Worm (Caenorhabditis elegans) whole organism, L2 larva: ENCODE measurements around the gene zig-3.

ENCODE experiments used
- F13H6.1 ChIP-seq: sonication (generic microtip); optimal IDR thresholded peaks from 2 replicates; lab custom pipeline; 2016; ENCODE audit warnings: missing genetic modification characterization, missing compliant biosample characterization
- ZK546.5 ChIP-seq: sonication (generic microtip); optimal IDR thresholded peaks from 2 replicates; lab custom pipeline; 2017; ENCODE audit warnings: missing biosample characterization, missing genetic modification characterization
- aly-2 ChIP-seq: fragments of 150-350 bp; optimal IDR thresholded peaks from 2 replicates; lab custom pipeline; 2014; ENCODE audit warnings: missing biosample characterization, missing genetic modification characterization
- ceh-16 ChIP-seq: fragments of 150-350 bp; optimal IDR thresholded peaks from 2 replicates; lab custom pipeline; 2014; ENCODE audit warnings: missing biosample characterization, missing genetic modification characterization
- mbf-1 ChIP-seq: sonication (generic microtip); optimal IDR thresholded peaks from 2 replicates; lab custom pipeline; 2017; ENCODE audit warnings: missing biosample characterization, missing genetic modification characterization
- nhr-25 ChIP-seq: fragments of 150-350 bp; sonication (generic microtip); optimal IDR thresholded peaks from 3 replicates; lab custom pipeline; 2014; ENCODE audit warnings: missing biosample characterization, missing genetic modification characterization
- nhr-77 ChIP-seq: fragments of 150-350 bp; optimal IDR thresholded peaks from 2 replicates; lab custom pipeline; 2014; ENCODE audit warnings: missing biosample characterization, missing genetic modification characterization
- unc-62 ChIP-seq: fragments of 150-350 bp; optimal IDR thresholded peaks from 2 replicates; lab custom pipeline; 2014; ENCODE audit warnings: missing biosample characterization, missing genetic modification reagents, missing genetic modification characterization

- TF ChIP-seq unc-62 (GFP tag; lab: Kevin White, UChicago), result no peak
- TF ChIP-seq ceh-16 (tag; lab: Kevin White, UChicago), result no peak
- TF ChIP-seq F13H6.1 (tag; lab: Kevin White, UChicago), result no peak
- no peak for TF ChIP-seq mbf-1 (tag; lab: Kevin White, UChicago)
- TF ChIP-seq nhr-25 (tag; lab: Kevin White, UChicago), result no peak
- TF ChIP-seq ZK546.5 (tag; lab: Kevin White, UChicago), result no peak
- no peak for TF ChIP-seq nhr-77 (tag; lab: Kevin White, UChicago)
- TF ChIP-seq aly-2 (tag; lab: Kevin White, UChicago), result no peak
These were observed 41.6 kb upstream of the zig-3 start, which contains the start of gene C39D10.2 for ce11 chrX:7888915-7889314.
